Worm (Caenorhabditis elegans) whole organism, midembryonic: ENCODE data around the gene fbxa-210.

Experiments
- T22C8.4 ChIP-seq: fragments of 200-800 bp; sonication (Bioruptor generic); IDR thresholded peaks from 2 replicates; pipeline ENCODE4 v1.3.6; 2022; ENCODE audit warnings: missing genetic modification characterization, missing compliant biosample characterization
- cog-1 ChIP-seq: sonication (generic microtip); optimal IDR thresholded peaks from 2 replicates; lab custom pipeline; 2016; ENCODE audit warnings: missing genetic modification characterization, missing compliant biosample characterization
- flt-1 ChIP-seq: fragments of 200-800 bp; sonication (Bioruptor generic); IDR thresholded peaks from 2 replicates; pipeline ENCODE4 v1.3.6; 2022; ENCODE audit warnings: missing genetic modification characterization, missing compliant biosample characterization
- klf-2 ChIP-seq: fragments of 200-800 bp; sonication (Bioruptor generic); conservative IDR thresholded peaks from 2 replicates; pipeline ENCODE4 v1.3.6; 2022; ENCODE audit warnings: missing genetic modification reagents, missing genetic modification characterization, missing compliant biosample characterization
- med-1 ChIP-seq: sonication (generic microtip); optimal IDR thresholded peaks from 2 replicates; lab custom pipeline; 2017; ENCODE audit warnings: missing genetic modification characterization, mild to moderate bottlenecking, missing compliant biosample characterization, antibody characterized with exemption, missing genetic modification reagents; ENCODE audit not compliant: insufficient read depth
- ref-1 ChIP-seq: fragments of 200-800 bp; sonication (Bioruptor generic); conservative IDR thresholded peaks from 2 replicates; pipeline ENCODE4 v1.3.6; 2022; ENCODE audit warnings: missing genetic modification reagents, missing genetic modification characterization, missing compliant biosample characterization
- tab-1 ChIP-seq: fragments of 200-800 bp; sonication (Bioruptor generic); IDR thresholded peaks from 2 replicates; pipeline ENCODE4 v1.3.6; 2022; ENCODE audit warnings: missing genetic modification characterization, missing compliant biosample characterization
- ztf-23 ChIP-seq: fragments of 200-800 bp; sonication (Bioruptor generic); IDR thresholded peaks from 2 replicates; pipeline ENCODE4 v1.3.6; 2022; ENCODE audit warnings: missing genetic modification reagents, missing genetic modification characterization, missing compliant biosample characterization
- ztf-29 ChIP-seq: fragments of 200-800 bp; sonication (Bioruptor generic); IDR thresholded peaks from 2 replicates; pipeline ENCODE4 v1.3.6; 2022; ENCODE audit warnings: missing genetic modification reagents, missing genetic modification characterization, missing compliant biosample characterization

- TF ChIP-seq tab-1 (GFP tag; lab: Robert Waterston, UW), result no peak
- TF ChIP-seq ref-1 (GFP tag; lab: Robert Waterston, UW), result no peak
- no peak for TF ChIP-seq cog-1 (tag; lab: Kevin White, UChicago)
- no peak for TF ChIP-seq ztf-23
- TF ChIP-seq ztf-29 (GFP tag; lab: Robert Waterston, UW), result no peak
- TF ChIP-seq flt-1 (GFP tag; lab: Robert Waterston, UW), result no peak
- TF ChIP-seq klf-2 (GFP tag; lab: Robert Waterston, UW), result no peak
- TF ChIP-seq T22C8.4 (GFP tag; lab: Robert Waterston, UW), result no peak
- TF ChIP-seq med-1 (GFP tag; lab: Kevin White, UChicago), result no peak
Observed at ce11 chrV:18143445-18143844, 18.3 kb downstream of the fbxa-210 start, which contains the start of gene Y37H2A.14.
